Worm (Caenorhabditis elegans): ENCODE measurements around the gene cyp-33C5.

cyp-33C5 gene

DNA sequence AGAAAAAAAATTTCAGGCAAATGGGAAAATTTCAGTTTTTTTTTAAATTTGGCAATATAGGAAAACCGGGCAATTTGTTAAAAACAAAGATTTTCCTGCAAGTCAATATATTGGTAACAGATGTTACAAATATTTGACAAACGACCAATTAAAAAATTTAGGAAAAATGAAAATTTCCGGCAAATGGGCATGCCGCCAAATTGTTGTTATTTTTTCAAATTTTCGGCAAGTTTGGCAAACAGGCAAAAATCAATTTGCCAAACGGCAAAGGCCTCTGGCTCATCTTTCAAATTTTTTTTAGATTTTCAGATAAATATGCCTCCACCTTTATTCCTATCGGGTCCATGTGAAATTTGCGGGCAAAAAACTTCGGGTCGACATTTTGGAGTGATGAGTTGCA, 23.0 kb upstream of the cyp-33C5 start, which contains the start of gene nhr-128:
Gene nhr-128 (plus strand): TSS at position 301 of the 400 bp plus-strand sequence.
- no peak for TF ChIP-seq mel-28 (tag; optimal IDR thresholded peaks at IDR 0.05; ENCODE audit: borderline replicate concordance)
- TF ChIP-seq lir-1 (GFP tag; conservative IDR thresholded peaks at IDR 0.05): no peak
- TF ChIP-seq akir-1 (GFP tag; optimal IDR thresholded peaks at IDR 0.05): no peak
- TF ChIP-seq chd-7 (tag; optimal IDR thresholded peaks at IDR 0.05): no peak
- TF ChIP-seq ekl-4 (GFP tag; IDR thresholded peaks at IDR 0.05): no peak
- no peak for TF ChIP-seq gei-17 (GFP tag; optimal IDR thresholded peaks at IDR 0.05)
- no peak for TF ChIP-seq dpl-1 (GFP tag; optimal IDR thresholded peaks at IDR 0.05)
- TF ChIP-seq snpc-1.3 (tag; optimal IDR thresholded peaks at IDR 0.05; ENCODE audit: insufficient read depth): no peak
- no peak for TF ChIP-seq hlh-26 (GFP tag; conservative IDR thresholded peaks at IDR 0.05)
- TF ChIP-seq ceh-79 (tag; optimal IDR thresholded peaks at IDR 0.05): no peak
- no peak for TF ChIP-seq sdz-38 (tag; optimal IDR thresholded peaks at IDR 0.05)
- no peak for TF ChIP-seq madf-6 (GFP tag; IDR thresholded peaks at IDR 0.05)
- TF ChIP-seq nhr-90 (tag; optimal IDR thresholded peaks at IDR 0.05): no peak
- no peak for TF ChIP-seq hmg-20 (GFP tag; IDR thresholded peaks at IDR 0.05)
- TF ChIP-seq hlh-12 (tag; optimal IDR thresholded peaks at IDR 0.05): no peak
- no peak for TF ChIP-seq C06A6.2 (GFP tag; conservative IDR thresholded peaks at IDR 0.05)
- no peak for TF ChIP-seq ceh-100 (GFP tag; IDR thresholded peaks at IDR 0.05)
- no peak for TF ChIP-seq lin-40 (tag; optimal IDR thresholded peaks at IDR 0.05)

DNA sequence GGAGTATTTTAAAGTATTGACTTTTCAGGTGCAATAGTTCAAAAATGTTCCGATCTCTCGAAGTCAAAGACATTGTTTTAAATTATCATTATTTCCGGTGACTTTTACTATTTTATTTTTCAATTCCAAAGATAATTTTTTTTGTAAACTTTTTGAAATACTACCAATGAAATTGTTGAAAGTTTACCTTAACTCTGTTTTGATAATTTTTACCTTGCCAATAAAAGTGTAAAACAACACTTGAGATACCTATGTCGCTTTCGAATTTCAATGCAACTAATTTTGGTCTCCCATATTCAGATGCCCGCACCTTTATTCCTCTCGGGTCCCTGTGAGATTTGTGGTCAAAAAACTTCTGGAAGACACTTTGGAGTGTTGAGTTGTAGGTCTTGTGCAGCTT, 19.7 kb upstream of the cyp-33C5 start, which contains the start of gene nhr-103:
Gene nhr-103 (plus strand): TSS at position 301 of the 400 bp plus-strand sequence.
- TF ChIP-seq zim-3 (tag; optimal IDR thresholded peaks at IDR 0.05): no peak
- TF ChIP-seq ceh-91 (GFP tag; IDR thresholded peaks at IDR 0.05): no peak
- TF ChIP-seq lsy-27 (tag; optimal IDR thresholded peaks at IDR 0.05; ENCODE audit: borderline replicate concordance, insufficient read depth): no peak
- no peak for TF ChIP-seq dpl-1 (GFP tag; optimal IDR thresholded peaks at IDR 0.05)
- no peak for TF ChIP-seq T07F8.4 (tag; optimal IDR thresholded peaks at IDR 0.05)
- no peak for TF ChIP-seq hmg-20 (GFP tag; IDR thresholded peaks at IDR 0.05)
- no peak for TF ChIP-seq tbp1 (GFP tag; optimal IDR thresholded peaks at IDR 0.05)

DNA sequence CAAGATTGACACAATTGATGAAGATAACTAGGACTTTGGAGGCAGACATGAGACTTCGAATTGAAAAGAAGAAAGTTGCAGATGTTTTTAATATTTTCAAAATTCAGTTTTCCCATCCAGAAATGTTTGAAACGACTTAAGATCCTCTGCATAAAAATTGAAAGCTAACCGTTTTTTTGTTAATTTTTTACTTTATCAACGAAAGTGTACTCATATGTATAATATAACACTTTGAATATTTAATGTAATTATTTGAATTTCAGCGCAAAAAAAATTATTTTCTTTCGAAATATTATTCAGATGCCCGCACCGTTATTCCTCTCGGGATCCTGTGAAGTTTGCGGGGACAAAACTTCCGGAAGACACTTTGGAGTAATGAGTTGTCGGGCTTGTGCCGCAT, 17.9 kb upstream of the cyp-33C5 start, which contains the start of gene nhr-18:
Gene nhr-18 (plus strand): TSS at position 301 of the 400 bp plus-strand sequence.
- no peak for TF ChIP-seq ceh-27 (GFP tag; optimal IDR thresholded peaks at IDR 0.05)
- TF ChIP-seq xnd-1 (tag; optimal IDR thresholded peaks at IDR 0.05): no peak
- TF ChIP-seq hlh-12 (tag; optimal IDR thresholded peaks at IDR 0.05): no peak
- TF ChIP-seq somi-1 (GFP tag; optimal IDR thresholded peaks at IDR 0.05): no peak
- no peak for TF ChIP-seq tlf-1 (GFP tag; optimal IDR thresholded peaks at IDR 0.05)
- no peak for TF ChIP-seq egl-18 (GFP tag; IDR thresholded peaks at IDR 0.05)
- no peak for TF ChIP-seq attf-6 (GFP tag; IDR thresholded peaks at IDR 0.05)
- TF ChIP-seq madf-6 (GFP tag; IDR thresholded peaks at IDR 0.05): no peak
- no peak for TF ChIP-seq F57A8.1 (GFP tag; optimal IDR thresholded peaks at IDR 0.05)
- no peak for TF ChIP-seq F10E7.11 (tag; optimal IDR thresholded peaks at IDR 0.05)

DNA sequence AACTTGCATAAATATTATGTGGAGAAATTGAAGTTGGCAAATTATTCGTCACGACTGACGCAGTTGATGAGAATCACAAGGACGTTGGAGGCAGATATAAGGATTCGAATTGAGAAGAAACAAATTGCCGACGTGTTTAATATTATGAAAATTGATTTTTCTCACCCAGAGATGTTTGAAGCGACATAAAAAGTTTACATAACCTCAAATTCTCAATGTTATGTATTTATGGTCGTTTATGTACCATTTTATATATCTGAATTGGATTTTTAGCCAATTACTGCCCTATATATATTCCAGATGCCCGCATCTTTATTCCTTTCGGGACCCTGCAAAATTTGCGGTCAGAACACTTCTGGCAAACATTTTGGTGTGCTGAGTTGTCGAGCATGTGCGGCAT, 16.0 kb upstream of the cyp-33C5 start, which contains the start of gene nhr-126:
Gene nhr-126 (plus strand): TSS at position 301 of the 400 bp plus-strand sequence.
- TF ChIP-seq bed-1 (GFP tag; IDR thresholded peaks at IDR 0.05) (no peak), sptf-2 (GFP tag; optimal IDR thresholded peaks at IDR 0.05) (no peak), madf-3 (GFP tag; IDR thresholded peaks at IDR 0.05) (no peak), cebp-1 (GFP tag; IDR thresholded peaks at IDR 0.05) (no peak), cebp-1 (tag; optimal IDR thresholded peaks at IDR 0.05) (no peak), T26A5.8 (tag; optimal IDR thresholded peaks at IDR 0.05) (no peak), attf-3 (GFP tag; conservative IDR thresholded peaks at IDR 0.05) (no peak), Y53F4B.3 (GFP tag; IDR thresholded peaks at IDR 0.05) (no peak), F39B2.1 (GFP tag; IDR thresholded peaks at IDR 0.05) (no peak), F57A8.1 (GFP tag; optimal IDR thresholded peaks at IDR 0.05) (no peak), ceh-91 (GFP tag; IDR thresholded peaks at IDR 0.05) (no peak), zim-3 (tag; optimal IDR thresholded peaks at IDR 0.05) (no peak)

Data from whole organism, young adult.